Worm (Caenorhabditis elegans): Measurements from ENCODE around the gene atf-2.

atf-2 gene

DNA sequence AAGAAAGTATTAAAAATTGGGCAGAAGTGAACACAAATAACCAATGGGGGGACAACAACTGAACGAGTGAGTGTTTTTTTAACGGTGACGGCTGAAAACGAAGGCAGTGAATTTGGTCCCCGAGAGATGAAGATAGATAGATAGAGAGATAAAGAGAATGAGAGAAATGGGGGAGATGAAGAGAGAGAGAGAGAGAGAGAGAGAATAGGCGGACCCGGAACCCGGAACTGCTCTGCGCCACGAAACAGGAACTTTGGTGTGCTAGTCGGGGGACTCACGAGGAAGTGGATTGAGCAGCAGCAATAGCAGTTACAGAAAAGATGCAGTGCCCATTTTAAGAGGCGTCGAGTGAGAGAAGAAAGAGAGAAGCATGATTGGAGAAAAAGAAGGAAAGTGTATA lies 44.6 kb downstream of the atf-2 start (continued):
- no peak for TF ChIP-seq egl-43 (GFP tag; IDR thresholded peaks at IDR 0.05)
- no peak for TF ChIP-seq egl-27 (tag; optimal IDR thresholded peaks at IDR 0.05)
- peak; percentile 76 for TF ChIP-seq dmd-6 (GFP tag; IDR thresholded peaks at IDR 0.05)
- peak; percentile 88 for TF ChIP-seq rbr-2 (tag; optimal IDR thresholded peaks at IDR 0.05)
- TF ChIP-seq spr-1 (tag; optimal IDR thresholded peaks at IDR 0.05) = no peak
- peak; percentile 67 for TF ChIP-seq hlh-30 (tag; optimal IDR thresholded peaks at IDR 0.05; ENCODE audit: insufficient read depth)
- TF ChIP-seq Y48G9A.11 (GFP tag; IDR thresholded peaks at IDR 0.05) = no peak
- TF ChIP-seq zfp-2 (tag; optimal IDR thresholded peaks at IDR 0.05) = no peak
- TF ChIP-seq vab-7 (GFP tag; IDR thresholded peaks at IDR 0.05) = no peak
- TF ChIP-seq ceh-28 (tag; optimal IDR thresholded peaks at IDR 0.05) = no peak
- TF ChIP-seq lin-29 (GFP tag; IDR thresholded peaks at IDR 0.05) = no peak
- no peak for TF ChIP-seq ama-1 (optimal IDR thresholded peaks at IDR 0.05)
- no peak for TF ChIP-seq arid-1 (GFP tag; conservative IDR thresholded peaks at IDR 0.05)
- no peak for TF ChIP-seq snpc-4 (tag; optimal IDR thresholded peaks at IDR 0.05)
- peak; percentile 6 for TF ChIP-seq ceh-32 (tag; optimal IDR thresholded peaks at IDR 0.05; ENCODE audit: poor library complexity)
- no peak for TF ChIP-seq sdz-12 (GFP tag; optimal IDR thresholded peaks at IDR 0.05)
- TF ChIP-seq pqm-1 (tag; optimal IDR thresholded peaks at IDR 0.05) = no peak
- TF ChIP-seq unc-62 (GFP tag; optimal IDR thresholded peaks at IDR 0.05 in 1 of 2) = peak in 1 of 2 experiments; percentile 88
- TF ChIP-seq unc-62 (tag; optimal IDR thresholded peaks at IDR 0.05) = no peak
- TF ChIP-seq ztf-11 (tag; optimal IDR thresholded peaks at IDR 0.05) = no peak
- no peak for TF ChIP-seq madf-5 (GFP tag; IDR thresholded peaks at IDR 0.05)
- no peak for TF ChIP-seq Y5F2A.4 (GFP tag; optimal IDR thresholded peaks at IDR 0.05)
- TF ChIP-seq mxl-3 (GFP tag; optimal IDR thresholded peaks at IDR 0.05) = no peak
- peak; percentile 98 for TF ChIP-seq tag-97 (GFP tag; IDR thresholded peaks at IDR 0.05)
- no peak for TF ChIP-seq nhr-102 (tag; optimal IDR thresholded peaks at IDR 0.05)
- TF ChIP-seq zip-11 (GFP tag; IDR thresholded peaks at IDR 0.05) = no peak
- no peak for TF ChIP-seq cey-2 (tag; optimal IDR thresholded peaks at IDR 0.05; ENCODE audit: borderline replicate concordance, insufficient read depth)
- no peak for TF ChIP-seq duxl-1 (tag; optimal IDR thresholded peaks at IDR 0.05; ENCODE audit: poor library complexity)
- peak; percentile 72; the same call in 1 of the 2 replicates for TF ChIP-seq ceh-20 (GFP tag; IDR thresholded peaks at IDR 0.05)
- no peak for TF ChIP-seq madf-9 (GFP tag; conservative IDR thresholded peaks at IDR 0.05)
- no peak for TF ChIP-seq zag-1 (tag; optimal IDR thresholded peaks at IDR 0.05)

DNA sequence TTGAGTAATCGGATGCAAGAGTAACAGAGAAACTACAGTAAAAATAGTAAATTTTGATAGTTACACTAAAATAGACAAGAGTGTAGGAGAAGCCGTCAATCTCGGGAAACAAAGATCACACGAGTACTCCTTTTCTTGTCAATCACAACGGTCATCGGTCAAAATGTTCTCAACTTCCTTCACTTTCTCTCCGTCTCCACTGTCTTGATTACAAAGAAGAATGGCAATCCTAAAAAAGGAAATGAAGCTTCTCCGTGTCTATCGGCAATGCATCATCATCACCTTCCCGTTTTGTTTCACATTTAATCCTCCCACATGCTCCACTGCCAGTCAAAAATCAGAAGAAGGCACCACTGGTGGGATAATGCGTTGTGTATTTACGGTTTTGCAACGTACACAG lies 47.9 kb downstream of the atf-2 start:
- TF ChIP-seq hlh-11 (tag; optimal IDR thresholded peaks at IDR 0.05) (no peak), unc-130 (GFP tag; optimal IDR thresholded peaks at IDR 0.05) (no peak), dmd-6 (GFP tag; IDR thresholded peaks at IDR 0.05) (peak; percentile 42), spr-3 (GFP tag; optimal IDR thresholded peaks at IDR 0.05) (no peak), nhr-48 (tag; optimal IDR thresholded peaks at IDR 0.05) (no peak), Y48G9A.11 (GFP tag; IDR thresholded peaks at IDR 0.05) (no peak), mep-1 (tag; optimal IDR thresholded peaks at IDR 0.05) (no peak), nhr-28 (tag; optimal IDR thresholded peaks at IDR 0.05) (no peak), lin-1 (GFP tag; IDR thresholded peaks at IDR 0.05) (no peak)

DNA sequence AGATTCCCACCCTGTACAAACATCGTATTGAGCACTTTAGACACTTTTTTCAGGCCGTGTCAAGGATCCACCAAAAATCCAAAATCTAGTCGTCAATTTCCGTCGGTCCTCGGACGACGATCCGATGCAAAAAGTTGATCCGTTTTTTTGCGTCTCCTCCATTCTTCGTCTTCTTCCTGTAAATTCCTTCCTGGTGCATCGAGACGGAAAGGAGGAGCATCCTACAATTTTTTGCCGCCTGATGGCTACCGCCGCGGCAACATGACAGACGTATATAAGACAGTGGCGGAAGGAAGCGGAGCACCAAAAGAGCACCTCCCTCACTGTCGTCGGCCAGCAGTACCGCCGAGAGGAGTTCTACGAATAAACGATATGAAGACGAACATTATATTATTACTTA lies 49.0 kb downstream of the atf-2 start, which contains the start of gene appg-2:
Gene appg-2, plus strand, starts transcription at position 301 of the 400 bp plus-strand sequence.
- TF ChIP-seq dpl-1 (GFP tag; optimal IDR thresholded peaks at IDR 0.05) (no peak), sdz-12 (GFP tag; optimal IDR thresholded peaks at IDR 0.05) (no peak), zip-2 (tag; optimal IDR thresholded peaks at IDR 0.05) (no peak), ztf-7 (tag; optimal IDR thresholded peaks at IDR 0.05) (no peak), nhr-76 (tag; optimal IDR thresholded peaks at IDR 0.05) (no peak), ceh-28 (tag; optimal IDR thresholded peaks at IDR 0.05) (no peak), unc-130 (GFP tag; optimal IDR thresholded peaks at IDR 0.05) (no peak), lin-29 (GFP tag; IDR thresholded peaks at IDR 0.05) (no peak), nhr-102 (tag; optimal IDR thresholded peaks at IDR 0.05) (no peak), lin-38 (GFP tag; IDR thresholded peaks at IDR 0.05) (no peak), nhr-10 (tag; optimal IDR thresholded peaks at IDR 0.05) (no peak), skn-1 (tag; optimal IDR thresholded peaks at IDR 0.05) (no peak), nhr-48 (tag; optimal IDR thresholded peaks at IDR 0.05) (no peak), ceh-44 (GFP tag; IDR thresholded peaks at IDR 0.05) (no peak), F49E8.2 (tag; optimal IDR thresholded peaks at IDR 0.05; ENCODE audit: borderline replicate concordance) (no peak)
